Fruit fly (Drosophila melanogaster) Kc167 (cell line): ENCODE measurements around the gene Polr2C.

Experiments
- Myc ChIP-seq: fragments of >200 bp; optimal IDR thresholded peaks from 2 replicates; lab custom pipeline; 2017; ENCODE audit warnings: missing external identifiers
- Sin3A ChIP-seq: fragments of >200 bp; optimal IDR thresholded peaks from 2 replicates; lab custom pipeline; 2018; ENCODE audit warnings: missing external identifiers
- h ChIP-seq: fragments of >200 bp; optimal IDR thresholded peaks from 3 replicates; lab custom pipeline; 2018; ENCODE audit warnings: missing external identifiers
- insv ChIP-seq: fragments of >200 bp; optimal IDR thresholded peaks from 3 replicates; lab custom pipeline; 2018; ENCODE audit warnings: missing external identifiers
- ttk ChIP-seq: sonication (Bioruptor generic); optimal IDR thresholded peaks from 2 replicates; lab custom pipeline; 2017; ENCODE audit warnings: missing external identifiers

DNA sequence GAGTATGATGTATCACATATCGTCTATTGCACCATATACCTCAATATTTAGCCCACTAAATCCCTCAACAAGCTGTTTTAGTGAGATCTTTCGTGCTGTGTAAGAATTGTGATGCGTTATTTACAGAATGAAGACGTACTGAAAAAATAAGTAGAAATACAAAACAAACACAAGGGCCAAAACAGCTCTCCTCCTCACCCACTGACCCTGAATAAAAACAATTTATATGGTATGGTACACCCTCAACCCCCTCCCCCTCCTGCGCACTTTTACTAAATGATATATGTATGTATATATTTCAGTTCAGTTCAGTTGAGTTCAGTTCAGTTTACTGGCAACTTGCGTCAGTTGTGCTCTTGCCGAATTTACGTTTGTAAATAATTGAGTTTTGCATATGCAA, 40.0 kb downstream of the Polr2C start:
- TF ChIP-seq ttk (lab: Kevin White, UChicago), result no peak
- no peak for TF ChIP-seq insv
- no peak for TF ChIP-seq Sin3A (lab: Kevin White, UChicago)
- no peak for TF ChIP-seq Myc
- no peak for TF ChIP-seq h
